Fruit fly (Drosophila melanogaster): ENCODE measurements around the gene GckIII.

The GckIII gene

DNA sequence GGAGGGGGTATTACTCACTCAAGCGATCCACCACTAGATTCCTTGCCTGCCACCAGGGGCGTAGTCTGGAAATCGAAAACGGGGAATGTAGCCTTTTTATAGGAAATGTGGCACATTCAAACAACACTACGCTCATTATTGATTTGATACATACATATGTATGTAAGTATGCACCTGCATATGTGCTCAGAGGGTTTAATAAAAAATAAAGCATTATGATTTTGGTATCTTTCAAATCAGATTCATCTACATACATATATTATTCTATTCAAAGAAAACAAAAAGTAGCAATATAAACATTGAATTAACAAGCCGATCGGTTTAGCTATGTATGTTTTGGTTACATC, 28.4 kb upstream of the GckIII start (continued):
- TF ChIP-seq Oli (tag; optimal IDR thresholded peaks at IDR 0.05) (peak; percentile 5), zfh1 (GFP tag; IDR thresholded peaks at IDR 0.05) (no peak), corto (GFP tag; optimal IDR thresholded peaks at IDR 0.05) (no peak), CG13775 (GFP tag; optimal IDR thresholded peaks at IDR 0.05) (no peak), tin (GFP tag; optimal IDR thresholded peaks at IDR 0.05) (peak; percentile 30), C15 (GFP tag; IDR thresholded peaks at IDR 0.05) (no peak), Ptx1 (GFP tag; IDR thresholded peaks at IDR 0.05) (peak; percentile 49), run (tag; optimal IDR thresholded peaks at IDR 0.05) (no peak), ATbp (GFP tag; optimal IDR thresholded peaks at IDR 0.05) (no peak), Gug (GFP tag; IDR thresholded peaks at IDR 0.05) (0 out of 4 replicates have a peak, but pooled peaks have one; percentile 28), pho (GFP tag; optimal IDR thresholded peaks at IDR 0.05) (no peak), Dad (GFP tag; optimal IDR thresholded peaks at IDR 0.05) (peak; percentile 61), CG6654 (GFP tag; optimal IDR thresholded peaks at IDR 0.05) (peak; percentile 22), CG15696 (tag; optimal IDR thresholded peaks at IDR 0.05) (peak; percentile 17), CG11695 (GFP tag; IDR thresholded peaks at IDR 0.05) (no peak), CG2678 (tag; optimal IDR thresholded peaks at IDR 0.05) (peak; percentile 3), CG11504 (tag; optimal IDR thresholded peaks at IDR 0.05) (no peak), CG9876 (GFP tag; optimal IDR thresholded peaks at IDR 0.05) (no peak), sqz (GFP tag; optimal IDR thresholded peaks at IDR 0.05) (no peak), CG16779 (GFP tag; IDR thresholded peaks at IDR 0.05) (no peak), CG2712 (tag; optimal IDR thresholded peaks at IDR 0.05) (peak; percentile 59), HLH54F (GFP tag; optimal IDR thresholded peaks at IDR 0.05) (no peak), ewg (GFP tag; optimal IDR thresholded peaks at IDR 0.05) (peak; percentile 2)

DNA sequence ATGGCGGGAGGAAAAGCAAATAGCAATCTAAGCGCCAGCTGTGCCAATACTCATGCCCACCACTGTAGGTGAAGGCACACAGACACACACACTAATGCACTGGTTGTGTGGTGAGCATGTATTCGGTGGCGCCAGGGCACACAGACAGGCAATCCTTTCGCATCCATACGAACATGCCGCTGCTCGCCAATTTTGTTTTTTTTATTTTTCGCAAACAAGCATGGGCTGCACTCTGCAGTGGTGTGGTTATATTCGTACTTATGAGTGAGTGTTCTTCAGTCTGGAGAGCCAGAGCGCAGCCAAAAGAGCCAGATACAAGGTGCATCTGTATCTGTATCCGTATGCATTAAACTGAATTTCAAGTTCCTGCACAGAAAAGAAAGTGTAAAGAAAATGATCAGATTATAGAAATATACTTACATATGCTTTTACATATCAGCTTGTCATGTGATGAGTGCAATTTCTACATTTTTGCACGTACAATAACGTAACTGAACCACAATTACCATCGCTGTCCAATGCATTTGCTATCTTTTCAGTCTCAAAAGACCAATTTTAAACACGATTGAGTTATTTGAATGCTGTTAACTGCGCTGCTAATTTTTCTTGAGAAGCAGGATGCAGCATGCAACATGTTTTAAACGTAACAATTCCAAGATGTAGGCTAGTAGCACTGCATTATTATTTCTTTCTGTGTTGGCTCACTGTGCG, 26.1 kb upstream of the GckIII start:
- peak; percentile 35 for TF ChIP-seq CG6254 (GFP tag; optimal IDR thresholded peaks at IDR 0.05)
- TF ChIP-seq nom (GFP tag; optimal IDR thresholded peaks at IDR 0.05), result peak; percentile 59
- peak; percentile 31 for TF ChIP-seq Xbp1 (GFP tag; optimal IDR thresholded peaks at IDR 0.05)
- TF ChIP-seq phol (tag; optimal IDR thresholded peaks at IDR 0.05), result peak; percentile 49
- no peak for TF ChIP-seq CG1529 (GFP tag; optimal IDR thresholded peaks at IDR 0.05)
- no peak for TF ChIP-seq NK7.1 (GFP tag; optimal IDR thresholded peaks at IDR 0.05)
- TF ChIP-seq ewg (GFP tag; optimal IDR thresholded peaks at IDR 0.05), result peak; percentile 46
- TF ChIP-seq chif (GFP tag; optimal IDR thresholded peaks at IDR 0.05), result peak; percentile 17 to 21
- peak; percentile 62 for TF ChIP-seq gem (tag; optimal IDR thresholded peaks at IDR 0.05)
- TF ChIP-seq CG10431 (GFP tag; optimal IDR thresholded peaks at IDR 0.05), result no peak
- no peak for TF ChIP-seq aop (GFP tag; IDR thresholded peaks at IDR 0.05)
- TF ChIP-seq Jarid2 (GFP tag; optimal IDR thresholded peaks at IDR 0.05), result peak; percentile 5
- TF ChIP-seq Hmr (GFP tag; optimal IDR thresholded peaks at IDR 0.05), result no peak
- peak; percentile 32 for TF ChIP-seq CG2678 (tag; optimal IDR thresholded peaks at IDR 0.05)
- TF ChIP-seq CG12104 (GFP tag; optimal IDR thresholded peaks at IDR 0.05), result no peak
- peak; percentile 10 for TF ChIP-seq pnt (GFP tag; optimal IDR thresholded peaks at IDR 0.05)
- no peak for TF ChIP-seq Kr (GFP tag; optimal IDR thresholded peaks at IDR 0.05)
- TF ChIP-seq CG16813 (GFP tag; IDR thresholded peaks at IDR 0.05; ENCODE audit: partially characterized antibody), result no peak
- peak in 1 of 2 experiments; percentile 60 for TF ChIP-seq eve (GFP tag; optimal IDR thresholded peaks at IDR 0.05)
- peak; percentile 26 for TF ChIP-seq fd96Cb (tag; optimal IDR thresholded peaks at IDR 0.05)
- peak; percentile 31 for TF ChIP-seq CG6654 (GFP tag; optimal IDR thresholded peaks at IDR 0.05)
- TF ChIP-seq CG9609 (GFP tag; optimal IDR thresholded peaks at IDR 0.05), result no peak
- 0 out of 2 replicates have a peak, but pooled peaks have one; percentile 17 for TF ChIP-seq E2f1 (GFP tag; IDR thresholded peaks at IDR 0.05)
- TF ChIP-seq Pdp1 (GFP tag; optimal IDR thresholded peaks at IDR 0.05), result peak in 1 of 2 experiments; percentile 7
- no peak for TF ChIP-seq CG4707 (GFP tag; optimal IDR thresholded peaks at IDR 0.05)
- no peak for TF ChIP-seq Eip74EF (GFP tag; optimal IDR thresholded peaks at IDR 0.05)
- TF ChIP-seq dan (GFP tag; IDR thresholded peaks at IDR 0.05), result no peak
- TF ChIP-seq Nf-YC (tag; optimal IDR thresholded peaks at IDR 0.05), result no peak
- no peak for TF ChIP-seq pfk (GFP tag; optimal IDR thresholded peaks at IDR 0.05)
